Fruit fly (Drosophila melanogaster): Measurements from ENCODE around the gene neo.
A peak's percentile ranks its signal among the peaks of the same experiment; 100 is the strongest.

The neo gene

DNA sequence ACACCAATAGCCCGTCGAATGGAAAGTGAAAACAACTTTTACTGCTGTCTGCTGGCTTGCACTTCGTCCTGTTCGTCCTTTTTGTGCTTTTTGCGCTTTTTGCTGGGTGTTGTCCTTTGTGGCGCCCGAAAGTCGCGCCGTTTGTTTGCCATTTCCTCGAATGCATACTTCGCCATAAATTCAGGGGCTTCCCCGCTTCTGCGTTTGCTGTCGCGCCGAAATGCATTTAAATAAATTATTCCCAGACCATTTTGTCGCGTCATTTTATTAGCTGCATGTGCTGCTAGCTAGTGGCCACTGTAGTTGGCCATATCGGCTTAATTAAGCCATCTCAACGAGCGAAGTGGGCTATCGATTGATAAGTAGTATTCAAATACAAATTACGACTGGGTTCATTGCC is 33.7 kb upstream of the neo start:
- TF ChIP-seq Ets21C (GFP tag; optimal IDR thresholded peaks at IDR 0.05) (no peak), Hr4 (GFP tag; optimal IDR thresholded peaks at IDR 0.05) (no peak), CG9139 (GFP tag; optimal IDR thresholded peaks at IDR 0.05) (no peak), dsx (GFP tag; optimal IDR thresholded peaks at IDR 0.05; ENCODE audit: poor library complexity, severe bottlenecking) (no peak)

DNA sequence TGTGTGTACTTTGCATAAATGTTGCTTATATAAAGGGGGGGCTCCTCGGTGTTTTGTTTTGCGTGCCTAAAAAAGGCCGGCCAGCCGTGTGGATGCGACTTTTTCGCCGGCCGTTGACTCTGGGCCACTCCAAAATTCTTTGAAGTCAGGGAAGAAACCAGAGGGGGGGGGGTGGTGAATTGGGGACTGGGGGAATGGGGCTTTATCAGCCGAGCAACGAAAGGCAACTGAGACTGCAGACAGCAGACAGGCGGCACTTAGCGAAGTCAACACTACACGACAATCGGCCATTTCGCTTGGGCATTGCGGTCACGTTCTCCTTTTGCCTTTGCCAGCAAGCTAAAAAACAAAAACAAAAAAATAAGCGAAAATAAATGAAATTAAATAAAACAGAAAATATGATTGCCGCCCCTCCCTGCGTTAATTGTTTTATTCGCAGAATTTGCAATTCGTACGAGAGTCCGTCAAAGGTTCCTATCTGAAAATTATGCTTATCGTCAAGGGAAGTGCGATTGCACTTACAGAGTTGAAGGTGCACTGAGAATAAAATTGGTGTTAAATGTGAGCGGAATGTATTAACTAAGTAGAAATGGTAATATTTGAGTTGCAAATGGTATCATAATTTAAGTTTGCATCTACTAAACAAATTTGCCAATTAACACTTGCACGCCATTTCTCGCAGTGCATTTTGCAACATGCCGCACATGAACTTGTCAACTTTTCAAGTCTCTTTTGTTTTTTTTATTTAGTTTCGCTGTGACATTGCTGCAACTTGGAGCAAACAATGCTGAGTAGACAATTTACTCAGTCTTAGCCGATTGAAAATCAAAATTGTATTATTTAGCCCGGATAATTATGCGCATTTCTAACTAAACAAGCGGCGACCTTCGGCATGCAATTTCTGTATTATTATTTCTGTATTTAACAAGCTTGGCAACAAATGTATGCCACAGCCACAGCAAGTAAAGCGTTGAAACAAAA is 32.6 kb upstream of the neo start:
- peak; percentile 82 for TF ChIP-seq Eip75B (GFP tag; optimal IDR thresholded peaks at IDR 0.05)
- peak; percentile 90 for TF ChIP-seq CG3919 (GFP tag; optimal IDR thresholded peaks at IDR 0.05)
- TF ChIP-seq CG6792 (GFP tag; optimal IDR thresholded peaks at IDR 0.05), result peak; percentile 58
- TF ChIP-seq CG9139 (GFP tag; optimal IDR thresholded peaks at IDR 0.05), result no peak
- peak; percentile 85 for TF ChIP-seq CG11902 (GFP tag; optimal IDR thresholded peaks at IDR 0.05)
- TF ChIP-seq CG6163 (GFP tag; IDR thresholded peaks at IDR 0.05), result peak; percentile 91
- TF ChIP-seq eg (GFP tag; IDR thresholded peaks at IDR 0.05), result peak; percentile 69
- TF ChIP-seq CG3032 (tag; optimal IDR thresholded peaks at IDR 0.05), result peak; percentile 28
- TF ChIP-seq Ets21C (GFP tag; optimal IDR thresholded peaks at IDR 0.05), result peak; percentile 62
- TF ChIP-seq net (GFP tag; optimal IDR thresholded peaks at IDR 0.05), result peak; percentile 38
- TF ChIP-seq svp (GFP tag), result peak; percentile 98
- TF ChIP-seq Eip78C (GFP tag), result peak; percentile 97
- peak; percentile 95 for TF ChIP-seq Met (GFP tag; optimal IDR thresholded peaks at IDR 0.05)
- peak; percentile 79 for TF ChIP-seq Hr39 (GFP tag; optimal IDR thresholded peaks at IDR 0.05)
- peak; percentile 82 for TF ChIP-seq CG11762 (GFP tag; optimal IDR thresholded peaks at IDR 0.05; ENCODE audit: insufficient read depth)
- TF ChIP-seq Lpt (GFP tag; optimal IDR thresholded peaks at IDR 0.05), result peak; percentile 63
- peak; percentile 20 for TF ChIP-seq Sox15 (GFP tag; optimal IDR thresholded peaks at IDR 0.05)
- peak; percentile 69 for TF ChIP-seq CG31627 (GFP tag; optimal IDR thresholded peaks at IDR 0.05)
- TF ChIP-seq achi (GFP tag; optimal IDR thresholded peaks at IDR 0.05), result peak; percentile 77
- TF ChIP-seq CG6808 (GFP tag; optimal IDR thresholded peaks at IDR 0.05), result peak; percentile 32
- peak; percentile 66 for TF ChIP-seq CG10669 (GFP tag; optimal IDR thresholded peaks at IDR 0.05)
- no peak for TF ChIP-seq CG1621 (tag; optimal IDR thresholded peaks at IDR 0.05)
- TF ChIP-seq Sox14 (GFP tag; optimal IDR thresholded peaks at IDR 0.05), result peak; percentile 55
- peak; percentile 76 for TF ChIP-seq Sox102F (GFP tag; optimal IDR thresholded peaks at IDR 0.05)
- peak; percentile 53 for TF ChIP-seq spab (GFP tag; optimal IDR thresholded peaks at IDR 0.05)
- peak; percentile 39 for TF ChIP-seq CG8319 (GFP tag; optimal IDR thresholded peaks at IDR 0.05)
- TF ChIP-seq CG8632 (GFP tag; optimal IDR thresholded peaks at IDR 0.05), result no peak
- TF ChIP-seq Ets96B (tag; optimal IDR thresholded peaks at IDR 0.05), result peak; percentile 70
- TF ChIP-seq pdm3 (GFP tag; optimal IDR thresholded peaks at IDR 0.05), result peak; percentile 60
- TF ChIP-seq topi (GFP tag; optimal IDR thresholded peaks at IDR 0.05), result peak; percentile 95
- peak; percentile 55 for TF ChIP-seq acj6 (GFP tag; optimal IDR thresholded peaks at IDR 0.05)
- TF ChIP-seq CG7368 (GFP tag; optimal IDR thresholded peaks at IDR 0.05), result peak; percentile 74
- TF ChIP-seq ss (GFP tag; optimal IDR thresholded peaks at IDR 0.05), result peak in 1 of 2 experiments; percentile 60
- TF ChIP-seq CG4318 (GFP tag; optimal IDR thresholded peaks at IDR 0.05), result no peak
- TF ChIP-seq Eip93F (GFP tag; optimal IDR thresholded peaks at IDR 0.05), result peak; percentile 65
- no peak for TF ChIP-seq dac (GFP tag; optimal IDR thresholded peaks at IDR 0.05)
- peak; percentile 73 for TF ChIP-seq dsx (GFP tag; optimal IDR thresholded peaks at IDR 0.05; ENCODE audit: poor library complexity, severe bottlenecking)
- TF ChIP-seq OdsH (GFP tag; optimal IDR thresholded peaks at IDR 0.05), result peak; percentile 46
- peak; percentile 24 for TF ChIP-seq CG32006 (GFP tag; optimal IDR thresholded peaks at IDR 0.05)
- peak; percentile 59 for TF ChIP-seq fd85E (GFP tag; optimal IDR thresholded peaks at IDR 0.05)
- TF ChIP-seq Smox (GFP tag; optimal IDR thresholded peaks at IDR 0.05), result peak; percentile 76
- no peak for TF ChIP-seq CG10631 (GFP tag; optimal IDR thresholded peaks at IDR 0.05)
- peak; percentile 46 for TF ChIP-seq CG6276 (GFP tag; optimal IDR thresholded peaks at IDR 0.05)
- TF ChIP-seq Hr38 (GFP tag; optimal IDR thresholded peaks at IDR 0.05), result no peak
- TF ChIP-seq CG6854 (GFP tag; optimal IDR thresholded peaks at IDR 0.05), result peak; percentile 46
- peak; percentile 61 for TF ChIP-seq Gug (GFP tag; IDR thresholded peaks at IDR 0.05)
